Worm (Caenorhabditis elegans) whole organism, L2 larva: Measurements from ENCODE around the gene asna-1.

Experiments used
- C34F6.9 ChIP-seq: fragments of 150-350 bp; optimal IDR thresholded peaks from 2 replicates; lab custom pipeline; 2014; ENCODE audit warnings: missing biosample characterization, missing genetic modification characterization
- F13H6.1 ChIP-seq: sonication (generic microtip); optimal IDR thresholded peaks from 2 replicates; lab custom pipeline; 2016; ENCODE audit warnings: missing genetic modification characterization, missing compliant biosample characterization
- R02D3.7 ChIP-seq: fragments of 150-350 bp; optimal IDR thresholded peaks from 2 replicates; lab custom pipeline; 2014; ENCODE audit warnings: missing biosample characterization, missing genetic modification characterization
- Y55F3AM.14 ChIP-seq: fragments of 200-800 bp; sonication (Bioruptor generic); optimal IDR thresholded peaks from 2 replicates; lab custom pipeline; 2018; ENCODE audit warnings: mild to moderate bottlenecking, missing genetic modification characterization, missing compliant biosample characterization
- ZK546.5 ChIP-seq: sonication (generic microtip); optimal IDR thresholded peaks from 2 replicates; lab custom pipeline; 2017; ENCODE audit warnings: missing biosample characterization, missing genetic modification characterization
- alr-1 ChIP-seq: fragments of 150-350 bp; optimal IDR thresholded peaks from 2 replicates; lab custom pipeline; 2014; ENCODE audit warnings: missing biosample characterization, missing genetic modification characterization
- aly-2 ChIP-seq: fragments of 150-350 bp; optimal IDR thresholded peaks from 2 replicates; lab custom pipeline; 2014; ENCODE audit warnings: missing biosample characterization, missing genetic modification characterization
- ama-1 ChIP-seq: fragments of 150-350 bp; optimal IDR thresholded peaks from 2 replicates; lab custom pipeline; 2018; ENCODE audit warnings: inconsistent platforms
- blmp-1 ChIP-seq: sonication (generic microtip); optimal IDR thresholded peaks from 2 replicates; lab custom pipeline; 2017; ENCODE audit warnings: missing genetic modification characterization, mild to moderate bottlenecking, missing compliant biosample characterization, antibody characterized with exemption, moderate library complexity; ENCODE audit not compliant: insufficient read depth
- ceh-16 ChIP-seq: fragments of 150-350 bp; optimal IDR thresholded peaks from 2 replicates; lab custom pipeline; 2014; ENCODE audit warnings: missing biosample characterization, missing genetic modification characterization
- ceh-82 ChIP-seq: fragments of 150-350 bp; optimal IDR thresholded peaks from 2 replicates; lab custom pipeline; 2014; ENCODE audit warnings: missing biosample characterization, missing genetic modification characterization
- crh-2 ChIP-seq: sonication (generic microtip); optimal IDR thresholded peaks from 2 replicates; lab custom pipeline; 2017; ENCODE audit warnings: missing biosample characterization, missing genetic modification characterization
- dmd-4 ChIP-seq: sonication (generic microtip); optimal IDR thresholded peaks from 2 replicates; lab custom pipeline; 2017; ENCODE audit warnings: missing biosample characterization, missing genetic modification characterization
- egl-27 ChIP-seq: sonication (generic microtip); optimal IDR thresholded peaks from 3 replicates; lab custom pipeline; 2017; ENCODE audit warnings: missing biosample characterization, missing genetic modification reagents, missing genetic modification characterization
- elt-1 ChIP-seq: fragments of 150-350 bp; optimal IDR thresholded peaks from 2 replicates; lab custom pipeline; 2014; ENCODE audit warnings: missing biosample characterization, missing genetic modification characterization
- elt-3 ChIP-seq: sonication (generic microtip); optimal IDR thresholded peaks from 2 replicates; lab custom pipeline; 2017; ENCODE audit warnings: missing biosample characterization, missing genetic modification characterization
- fos-1 ChIP-seq: fragments of 150-350 bp; optimal IDR thresholded peaks from 2 replicates; lab custom pipeline; 2014; ENCODE audit warnings: missing biosample characterization, missing genetic modification characterization
- gmeb-1 ChIP-seq: fragments of 150-350 bp; optimal IDR thresholded peaks from 2 replicates; lab custom pipeline; 2014; ENCODE audit warnings: missing biosample characterization, missing genetic modification characterization
- lin-11 ChIP-seq: fragments of 150-350 bp; sonication (generic microtip); optimal IDR thresholded peaks from 2 replicates; lab custom pipeline; 2014; ENCODE audit warnings: missing biosample characterization, missing genetic modification characterization, inconsistent platforms, mixed read lengths
- lin-13 ChIP-seq: fragments of 150-350 bp; optimal IDR thresholded peaks from 2 replicates; lab custom pipeline; 2014; ENCODE audit warnings: missing biosample characterization, missing genetic modification reagents, missing genetic modification characterization
- lin-39 ChIP-seq: fragments of 150-350 bp; optimal IDR thresholded peaks from 2 replicates; lab custom pipeline; 2014; ENCODE audit warnings: missing biosample characterization, missing genetic modification reagents, missing genetic modification characterization
- lsy-2 ChIP-seq, 2 experiments: fragments of 150-350 bp in 1 of 2; sonication (generic microtip) in 1 of 2; optimal IDR thresholded peaks; 2 replicates each; lab custom pipeline; 2014 to 2017; ENCODE audit warnings: missing biosample characterization in 2 of 2, missing genetic modification characterization in 2 of 2
- mab-5 ChIP-seq: fragments of 150-350 bp; optimal IDR thresholded peaks from 2 replicates; lab custom pipeline; 2014; ENCODE audit warnings: missing biosample characterization, missing genetic modification characterization
- mbf-1 ChIP-seq: sonication (generic microtip); optimal IDR thresholded peaks from 2 replicates; lab custom pipeline; 2017; ENCODE audit warnings: missing biosample characterization, missing genetic modification characterization
- mdl-1 ChIP-seq, 2 experiments: fragments of 150-350 bp in 1 of 2; sonication (generic microtip) in 1 of 2; optimal IDR thresholded peaks; 2 replicates each; lab custom pipeline; 2017; ENCODE audit warnings: missing biosample characterization in 2 of 2, missing genetic modification characterization in 2 of 2
- nhr-10 ChIP-seq: sonication (generic microtip); optimal IDR thresholded peaks from 2 replicates; lab custom pipeline; 2017; ENCODE audit warnings: missing biosample characterization, missing genetic modification characterization
- nhr-11 ChIP-seq: fragments of 150-350 bp; optimal IDR thresholded peaks from 2 replicates; lab custom pipeline; 2014; ENCODE audit warnings: missing biosample characterization, missing genetic modification characterization
- nhr-12 ChIP-seq: fragments of 150-350 bp; optimal IDR thresholded peaks from 2 replicates; lab custom pipeline; 2014; ENCODE audit warnings: missing biosample characterization, missing genetic modification characterization
- nhr-129 ChIP-seq: fragments of 150-350 bp; optimal IDR thresholded peaks from 2 replicates; lab custom pipeline; 2014; ENCODE audit warnings: missing biosample characterization, missing genetic modification characterization
- nhr-21 ChIP-seq: fragments of 150-350 bp; optimal IDR thresholded peaks from 2 replicates; lab custom pipeline; 2014; ENCODE audit warnings: missing biosample characterization, missing genetic modification characterization
- nhr-23 ChIP-seq: fragments of 150-350 bp; optimal IDR thresholded peaks from 2 replicates; lab custom pipeline; 2014; ENCODE audit warnings: missing biosample characterization, missing genetic modification reagents, missing genetic modification characterization
- nhr-237 ChIP-seq: fragments of 150-350 bp; optimal IDR thresholded peaks from 2 replicates; lab custom pipeline; 2014; ENCODE audit warnings: missing biosample characterization, missing genetic modification characterization
- nhr-25 ChIP-seq: fragments of 150-350 bp; sonication (generic microtip); optimal IDR thresholded peaks from 3 replicates; lab custom pipeline; 2014; ENCODE audit warnings: missing biosample characterization, missing genetic modification characterization
- nhr-6 ChIP-seq: fragments of 150-350 bp; optimal IDR thresholded peaks from 2 replicates; lab custom pipeline; 2014; ENCODE audit warnings: missing biosample characterization, missing genetic modification characterization
- nhr-77 ChIP-seq: fragments of 150-350 bp; optimal IDR thresholded peaks from 2 replicates; lab custom pipeline; 2014; ENCODE audit warnings: missing biosample characterization, missing genetic modification characterization
- peb-1 ChIP-seq: fragments of 150-350 bp; optimal IDR thresholded peaks from 2 replicates; lab custom pipeline; 2014; ENCODE audit warnings: missing biosample characterization, missing genetic modification characterization
- sem-4 ChIP-seq: fragments of 150-350 bp; optimal IDR thresholded peaks from 2 replicates; lab custom pipeline; 2014; ENCODE audit warnings: missing biosample characterization, missing genetic modification reagents, missing genetic modification characterization
- skn-1 ChIP-seq: sonication (generic microtip); optimal IDR thresholded peaks from 2 replicates; lab custom pipeline; 2017; ENCODE audit warnings: missing biosample characterization, missing genetic modification characterization
- sma-3 ChIP-seq: sonication (generic microtip); optimal IDR thresholded peaks from 2 replicates; lab custom pipeline; 2016; ENCODE audit warnings: missing genetic modification reagents, missing genetic modification characterization, missing compliant biosample characterization
- sma-9 ChIP-seq, 2 experiments: fragments of 150-350 bp in 1 of 2; sonication (generic microtip) in 1 of 2; optimal IDR thresholded peaks; 2 replicates each; lab custom pipeline; 2014 to 2016; ENCODE audit warnings: missing genetic modification characterization in 2 of 2, mild to moderate bottlenecking in 1 of 2, missing biosample characterization in 1 of 2, missing compliant biosample characterization in 1 of 2, missing genetic modification reagents in 1 of 2, moderate library complexity in 1 of 2
- snpc-4 ChIP-seq: fragments of 150-350 bp; optimal IDR thresholded peaks from 2 replicates; lab custom pipeline; 2014; ENCODE audit warnings: missing biosample characterization, missing genetic modification characterization
- unc-39 ChIP-seq: fragments of 150-350 bp; optimal IDR thresholded peaks from 2 replicates; lab custom pipeline; 2014; ENCODE audit warnings: missing biosample characterization, missing genetic modification characterization
- unc-55 ChIP-seq: fragments of 150-350 bp; sonication (generic microtip); optimal IDR thresholded peaks from 3 replicates; lab custom pipeline; 2014; ENCODE audit warnings: missing biosample characterization, missing genetic modification reagents, missing genetic modification characterization
- unc-62 ChIP-seq: fragments of 150-350 bp; optimal IDR thresholded peaks from 2 replicates; lab custom pipeline; 2014; ENCODE audit warnings: missing biosample characterization, missing genetic modification reagents, missing genetic modification characterization
- zag-1 ChIP-seq: fragments of 150-350 bp; optimal IDR thresholded peaks from 2 replicates; lab custom pipeline; 2014; ENCODE audit warnings: missing biosample characterization, missing genetic modification characterization
- ztf-1 ChIP-seq: fragments of 200-800 bp; sonication (Bioruptor generic); conservative IDR thresholded peaks from 2 replicates; pipeline ENCODE4 v1.3.6; 2022; ENCODE audit warnings: missing genetic modification characterization, missing compliant biosample characterization
- ztf-11 ChIP-seq: sonication (generic microtip); optimal IDR thresholded peaks from 2 replicates; lab custom pipeline; 2017; ENCODE audit warnings: missing biosample characterization, missing genetic modification characterization
- ztf-4 ChIP-seq: fragments of 150-350 bp; optimal IDR thresholded peaks from 2 replicates; lab custom pipeline; 2014; ENCODE audit warnings: missing biosample characterization, missing genetic modification characterization

asna-1 gene

ce11 chrIII:8937571-8937970 is 42.7 kb downstream of the asna-1 start:
- TF ChIP-seq nhr-21 (tag; lab: Kevin White, UChicago) (peak; percentile 63), egl-27 (tag; lab: Kevin White, UChicago) (peak; percentile 29), crh-2 (tag; lab: Kevin White, UChicago) (peak; percentile 55), sma-9 (GFP tag; optimal IDR thresholded peaks at IDR 0.05; lab: Kevin White, UChicago) (peak; percentile 83), sma-9 (tag; optimal IDR thresholded peaks at IDR 0.05; lab: Kevin White, UChicago) (no peak), nhr-77 (tag; lab: Kevin White, UChicago) (no peak), blmp-1 (tag; lab: Kevin White, UChicago) (no peak), elt-1 (tag; lab: Kevin White, UChicago) (no peak), skn-1 (no peak), sma-3 (GFP tag; lab: Kevin White, UChicago) (peak; percentile 68), lin-13 (GFP tag; lab: Kevin White, UChicago) (peak; percentile 66), lsy-2 (tag; optimal IDR thresholded peaks at IDR 0.05; lab: Kevin White, UChicago) (peak; percentile 63 to 70), nhr-6 (no peak), ceh-82 (tag; lab: Kevin White, UChicago) (no peak), gmeb-1 (peak; percentile 80), ZK546.5 (no peak), unc-55 (GFP tag; lab: Kevin White, UChicago) (peak; percentile 57), sem-4 (tag; lab: Kevin White, UChicago) (peak; percentile 40), snpc-4 (tag; lab: Kevin White, UChicago) (no peak), C34F6.9 (tag; lab: Kevin White, UChicago) (peak; percentile 81), R02D3.7 (tag; lab: Kevin White, UChicago) (no peak), ztf-11 (tag; lab: Kevin White, UChicago) (no peak), ztf-1 (GFP tag; lab: Robert Waterston, UW) (no peak), ceh-16 (tag; lab: Kevin White, UChicago) (no peak), lin-39 (tag; lab: Kevin White, UChicago) (no peak), peb-1 (tag; lab: Kevin White, UChicago) (no peak), nhr-237 (no peak), alr-1 (tag; lab: Kevin White, UChicago) (no peak), nhr-12 (no peak), unc-39 (tag; lab: Kevin White, UChicago) (no peak), mab-5 (no peak), unc-62 (GFP tag; lab: Kevin White, UChicago) (no peak), lin-11 (tag; lab: Kevin White, UChicago) (peak; percentile 79), Y55F3AM.14 (GFP tag; lab: Kevin White, UChicago) (peak; percentile 45), mbf-1 (tag; lab: Kevin White, UChicago) (no peak), nhr-23 (tag; lab: Kevin White, UChicago) (no peak), nhr-10 (tag; lab: Kevin White, UChicago) (no peak), ama-1 (lab: Kevin White, UChicago) (no peak), elt-3 (tag; lab: Kevin White, UChicago) (no peak), fos-1 (tag; lab: Kevin White, UChicago) (peak; percentile 88), mdl-1 (tag; optimal IDR thresholded peaks at IDR 0.05; lab: Kevin White, UChicago) (peak in 1 of 2 experiments; percentile 17), nhr-11 (tag; lab: Kevin White, UChicago) (no peak), nhr-25 (tag; lab: Kevin White, UChicago) (no peak), ztf-4 (no peak), dmd-4 (tag; lab: Kevin White, UChicago) (no peak), nhr-129 (tag; lab: Kevin White, UChicago) (peak; percentile 85), zag-1 (peak; percentile 25), aly-2 (tag; lab: Kevin White, UChicago) (no peak), F13H6.1 (tag; lab: Kevin White, UChicago) (peak; percentile 60)
